Fruit fly (Drosophila melanogaster) whole organism, adult: ENCODE data around the gene aurA.

Experiments used
- CG5204 ChIP-seq: fragments of 200-800 bp; sonication (Bioruptor generic); optimal IDR thresholded peaks from 2 replicates; lab custom pipeline; 2016; ENCODE audit warnings: missing biosample characterization, missing genetic modification characterization
- CG7101 ChIP-seq: fragments of 200-800 bp; sonication (Bioruptor generic); optimal IDR thresholded peaks from 2 replicates; lab custom pipeline; 2018; ENCODE audit warnings: missing biosample characterization, mild to moderate bottlenecking, missing genetic modification characterization, moderate library complexity
- Clk ChIP-seq: fragments of 200-800 bp; sonication (Bioruptor generic); optimal IDR thresholded peaks from 2 replicates; lab custom pipeline; 2017; ENCODE audit warnings: missing biosample characterization, missing genetic modification characterization
- ovo ChIP-seq: fragments of 200-800 bp; sonication (Bioruptor generic); optimal IDR thresholded peaks from 2 replicates; lab custom pipeline; 2016; ENCODE audit warnings: missing biosample characterization, missing genetic modification characterization

- TF ChIP-seq Clk: no peak
- TF ChIP-seq ovo: no peak
- TF ChIP-seq CG5204 (GFP tag; lab: Kevin White, UChicago): no peak
- TF ChIP-seq CG7101 (tag; lab: Kevin White, UChicago): no peak
Measured at dm6 chr3R:11930962-11931361, 32.0 kb upstream of the aurA start, which contains the start of gene CG14731.
